Fruit fly (Drosophila melanogaster) whole organism, embryonic: ENCODE data around the gene CG7878.

ENCODE experiments used
- B-H1 ChIP-seq: fragments of 200-800 bp; sonication (Bioruptor generic); IDR thresholded peaks from 3 replicates; pipeline ENCODE4 v1.3.6; 2022; ENCODE audit warnings: missing biosample characterization, missing genetic modification characterization
- Bteb2 ChIP-seq: fragments of 200-800 bp; sonication (Bioruptor generic); optimal IDR thresholded peaks from 2 replicates; lab custom pipeline; 2016; ENCODE audit warnings: missing biosample characterization, missing genetic modification characterization
- CG11456 ChIP-seq: fragments of 200-800 bp; sonication (Bioruptor generic); IDR thresholded peaks from 3 replicates; pipeline ENCODE4 v1.3.6; 2022; ENCODE audit warnings: missing biosample characterization, missing genetic modification characterization
- CG12155 ChIP-seq: fragments of 200-800 bp; sonication (Bioruptor generic); optimal IDR thresholded peaks from 3 replicates; lab custom pipeline; 2016; ENCODE audit warnings: missing biosample characterization, missing genetic modification characterization
- CG12391 ChIP-seq: fragments of 200-800 bp; sonication (Bioruptor generic); optimal IDR thresholded peaks from 3 replicates; lab custom pipeline; 2018; ENCODE audit warnings: missing biosample characterization, mild to moderate bottlenecking, missing genetic modification characterization, moderate library complexity
- CG13424 ChIP-seq: fragments of 200-800 bp; sonication (Bioruptor generic); optimal IDR thresholded peaks from 2 replicates; lab custom pipeline; 2019; ENCODE audit warnings: missing biosample characterization, mild to moderate bottlenecking, missing genetic modification characterization, moderate library complexity
- CG13775 ChIP-seq: fragments of 200-800 bp; sonication (Bioruptor generic); optimal IDR thresholded peaks from 3 replicates; lab custom pipeline; 2017; ENCODE audit warnings: missing biosample characterization, mild to moderate bottlenecking, missing genetic modification characterization
- CG14014 ChIP-seq: fragments of 200-800 bp; sonication (Bioruptor generic); IDR thresholded peaks from 2 replicates; pipeline ENCODE4 v1.3.6; 2022; ENCODE audit warnings: missing biosample characterization, missing genetic modification characterization
- CG17612 ChIP-seq: fragments of 200-800 bp; sonication (Bioruptor generic); IDR thresholded peaks from 2 replicates; pipeline ENCODE4 v1.3.6; 2022; ENCODE audit warnings: missing biosample characterization, missing genetic modification characterization
- CG2202 ChIP-seq: fragments of 200-800 bp; sonication (Bioruptor generic); optimal IDR thresholded peaks from 2 replicates; lab custom pipeline; 2018; ENCODE audit warnings: missing biosample characterization, mild to moderate bottlenecking, missing genetic modification characterization
- CG32767 ChIP-seq: fragments of 200-800 bp; sonication (Bioruptor generic); IDR thresholded peaks from 2 replicates; pipeline ENCODE4 v1.3.6; 2022; ENCODE audit warnings: missing biosample characterization, missing genetic modification characterization
- CG4424 ChIP-seq: fragments of 200-800 bp; sonication (Bioruptor generic); optimal IDR thresholded peaks from 3 replicates; lab custom pipeline; 2016; ENCODE audit warnings: missing biosample characterization, missing genetic modification characterization
- CG4730 ChIP-seq: fragments of 200-800 bp; sonication (Bioruptor generic); IDR thresholded peaks from 2 replicates; pipeline ENCODE4 v1.3.6; 2022; ENCODE audit warnings: missing biosample characterization, missing genetic modification characterization
- CG6689 ChIP-seq: fragments of 200-800 bp; sonication (Bioruptor generic); IDR thresholded peaks from 2 replicates; pipeline ENCODE4 v1.3.6; 2022; ENCODE audit warnings: missing biosample characterization, missing genetic modification characterization
- CG6813 ChIP-seq: fragments of 200-800 bp; sonication (Bioruptor generic); optimal IDR thresholded peaks from 2 replicates; lab custom pipeline; 2017; ENCODE audit warnings: missing biosample characterization, missing genetic modification characterization, mild to moderate bottlenecking, moderate library complexity, missing genetic modification reagents
- CG7786 ChIP-seq: fragments of 200-800 bp; sonication (Bioruptor generic); optimal IDR thresholded peaks from 2 replicates; lab custom pipeline; 2016; ENCODE audit warnings: missing biosample characterization, missing genetic modification characterization
- CG8944 ChIP-seq: fragments of 200-800 bp; sonication (Bioruptor generic); optimal IDR thresholded peaks from 3 replicates; lab custom pipeline; 2016; ENCODE audit warnings: missing biosample characterization, missing genetic modification characterization
- CG9727 ChIP-seq: fragments of 200-800 bp; sonication (Bioruptor generic); optimal IDR thresholded peaks from 3 replicates; lab custom pipeline; 2017; ENCODE audit warnings: missing biosample characterization, mild to moderate bottlenecking, missing genetic modification characterization
- D19B ChIP-seq: fragments of 200-800 bp; sonication (Bioruptor generic); optimal IDR thresholded peaks from 2 replicates; lab custom pipeline; 2017; ENCODE audit warnings: missing biosample characterization, mild to moderate bottlenecking, missing genetic modification characterization
- Dek ChIP-seq: fragments of 200-800 bp; sonication (Bioruptor generic); optimal IDR thresholded peaks from 3 replicates; lab custom pipeline; 2019; ENCODE audit warnings: missing biosample characterization, mild to moderate bottlenecking, missing genetic modification characterization, moderate library complexity
- HHEX ChIP-seq: fragments of 200-800 bp; sonication (Bioruptor generic); optimal IDR thresholded peaks from 3 replicates; lab custom pipeline; 2017; ENCODE audit warnings: missing biosample characterization, mild to moderate bottlenecking, missing genetic modification characterization, missing genetic modification reagents
- HmgZ ChIP-seq: fragments of 200-800 bp; sonication (Bioruptor generic); optimal IDR thresholded peaks from 2 replicates; lab custom pipeline; 2018; ENCODE audit warnings: missing biosample characterization, mild to moderate bottlenecking, missing genetic modification characterization
- Hsf ChIP-seq: fragments of 200-800 bp; sonication (Bioruptor generic); optimal IDR thresholded peaks from 3 replicates; lab custom pipeline; 2016; ENCODE audit warnings: missing biosample characterization, missing genetic modification characterization
- Lpt ChIP-seq: fragments of >200 bp; optimal IDR thresholded peaks from 2 replicates; lab custom pipeline; 2018; ENCODE audit warnings: missing biosample characterization, missing genetic modification characterization
- NC2α ChIP-seq: fragments of 200-800 bp; sonication (Bioruptor generic); optimal IDR thresholded peaks from 2 replicates; lab custom pipeline; 2016; ENCODE audit warnings: missing biosample characterization, missing genetic modification characterization
- Opbp ChIP-seq: fragments of 200-800 bp; sonication (Bioruptor generic); IDR thresholded peaks from 3 replicates; pipeline ENCODE4 v1.3.6; 2022; ENCODE audit warnings: missing biosample characterization, missing genetic modification characterization; ENCODE audit not compliant: partially characterized antibody
- Optix ChIP-seq: fragments of 200-800 bp; sonication (Bioruptor generic); IDR thresholded peaks from 3 replicates; pipeline ENCODE4 v1.3.6; 2022; ENCODE audit warnings: missing biosample characterization, missing genetic modification characterization
- Scr ChIP-seq: fragments of 200-800 bp; sonication (Bioruptor generic); IDR thresholded peaks from 2 replicates; pipeline ENCODE4 v1.3.6; 2022; ENCODE audit warnings: missing biosample characterization, missing genetic modification characterization; ENCODE audit not compliant: partially characterized antibody
- Vsx1 ChIP-seq: fragments of 200-800 bp; sonication (Bioruptor generic); optimal IDR thresholded peaks from 2 replicates; lab custom pipeline; 2017; ENCODE audit warnings: missing biosample characterization, mild to moderate bottlenecking, missing genetic modification characterization, missing genetic modification reagents
- abd-A ChIP-seq: fragments of 200-800 bp; sonication (Bioruptor generic); optimal IDR thresholded peaks from 3 replicates; lab custom pipeline; 2019; ENCODE audit warnings: missing biosample characterization, mild to moderate bottlenecking, missing genetic modification characterization, moderate library complexity
- ac ChIP-seq: fragments of 200-800 bp; sonication (Bioruptor generic); optimal IDR thresholded peaks from 3 replicates; lab custom pipeline; 2017; ENCODE audit warnings: missing biosample characterization, mild to moderate bottlenecking, missing genetic modification characterization
- az2 ChIP-seq: fragments of 200-800 bp; sonication (Bioruptor generic); optimal IDR thresholded peaks from 3 replicates; lab custom pipeline; 2016; ENCODE audit warnings: missing biosample characterization, missing genetic modification characterization
- dmrt99B ChIP-seq: fragments of 200-800 bp; sonication (Bioruptor generic); optimal IDR thresholded peaks from 2 replicates; lab custom pipeline; 2018; ENCODE audit warnings: missing biosample characterization, mild to moderate bottlenecking, missing genetic modification characterization, moderate library complexity
- ems ChIP-seq: fragments of 200-800 bp; sonication (Bioruptor generic); optimal IDR thresholded peaks from 3 replicates; lab custom pipeline; 2016; ENCODE audit warnings: missing biosample characterization, missing genetic modification characterization
- en ChIP-seq: fragments of 200-800 bp; sonication (Bioruptor generic); optimal IDR thresholded peaks from 2 replicates; lab custom pipeline; 2016; ENCODE audit warnings: missing biosample characterization, missing genetic modification characterization
- fd102C ChIP-seq: fragments of 200-800 bp; sonication (Bioruptor generic); optimal IDR thresholded peaks from 2 replicates; lab custom pipeline; 2018; ENCODE audit warnings: missing biosample characterization, mild to moderate bottlenecking, missing genetic modification characterization, moderate library complexity
- ftz-f1 ChIP-seq: fragments of 200-800 bp; sonication (Bioruptor generic); optimal IDR thresholded peaks from 2 replicates; lab custom pipeline; 2016; ENCODE audit warnings: missing biosample characterization, missing genetic modification characterization
- gce ChIP-seq: fragments of 200-800 bp; sonication (Bioruptor generic); IDR thresholded peaks from 3 replicates; pipeline ENCODE4 v1.3.6; 2022; ENCODE audit warnings: missing biosample characterization, missing genetic modification characterization
- gfzf ChIP-seq: fragments of 200-800 bp; sonication (Bioruptor generic); optimal IDR thresholded peaks from 2 replicates; lab custom pipeline; 2016; ENCODE audit warnings: missing biosample characterization, mild to moderate bottlenecking, missing genetic modification characterization, moderate library complexity
- her ChIP-seq: fragments of 200-800 bp; sonication (Bioruptor generic); optimal IDR thresholded peaks from 2 replicates; lab custom pipeline; 2016; ENCODE audit warnings: missing biosample characterization, missing genetic modification characterization
- hth ChIP-seq: fragments of >200 bp; optimal IDR thresholded peaks from 2 replicates; lab custom pipeline; 2017; ENCODE audit warnings: inconsistent platforms
- kah ChIP-seq: fragments of 200-800 bp; sonication (Bioruptor generic); optimal IDR thresholded peaks from 2 replicates; lab custom pipeline; 2018; ENCODE audit warnings: missing biosample characterization, mild to moderate bottlenecking, missing genetic modification characterization
- mirr ChIP-seq: fragments of 200-800 bp; sonication (Bioruptor generic); optimal IDR thresholded peaks from 3 replicates; lab custom pipeline; 2018; ENCODE audit warnings: missing biosample characterization, mild to moderate bottlenecking, missing genetic modification characterization
- nom ChIP-seq: fragments of 200-800 bp; sonication (Bioruptor generic); optimal IDR thresholded peaks from 2 replicates; lab custom pipeline; 2017; ENCODE audit warnings: missing biosample characterization, missing genetic modification characterization, mild to moderate bottlenecking, moderate library complexity, missing genetic modification reagents
- sob ChIP-seq: fragments of 200-800 bp; sonication (Bioruptor generic); IDR thresholded peaks from 2 replicates; pipeline ENCODE4 v1.3.6; 2022; ENCODE audit warnings: missing biosample characterization, missing genetic modification characterization
- sr ChIP-seq: fragments of 200-800 bp; sonication (Bioruptor generic); IDR thresholded peaks from 3 replicates; pipeline ENCODE4 v1.3.6; 2022; ENCODE audit warnings: missing biosample characterization, missing genetic modification characterization
- trem ChIP-seq: fragments of 200-800 bp; optimal IDR thresholded peaks from 3 replicates; lab custom pipeline; 2019; ENCODE audit warnings: missing biosample characterization, mild to moderate bottlenecking, missing genetic modification characterization, moderate library complexity
- ttk ChIP-seq: fragments of 200-800 bp; sonication (Bioruptor generic); IDR thresholded peaks from 2 replicates; pipeline ENCODE4 v2.1.2; 2022; ENCODE audit warnings: missing biosample characterization, missing genetic modification characterization
- tup ChIP-seq: fragments of 200-800 bp; sonication (Bioruptor generic); optimal IDR thresholded peaks from 2 replicates; lab custom pipeline; 2016; ENCODE audit warnings: missing biosample characterization, mild to moderate bottlenecking, missing genetic modification characterization, moderate library complexity

Gene CG7878

dm6 chr3R:8126316-8127150 lies 4.0 kb downstream of the CG7878 start, which contains the start of the genes CG9667 and Arl8 (continued):
- TF ChIP-seq Opbp (no peak), ac (GFP tag; lab: Kevin White, UChicago) (no peak), trem (tag; lab: Kevin White, UChicago) (peak; percentile 78), Vsx1 (GFP tag; lab: Kevin White, UChicago) (peak; percentile 10), tup (GFP tag; lab: Kevin White, UChicago) (no peak), Optix (GFP tag; lab: Robert Waterston, UW) (no peak), dmrt99B (tag; lab: Kevin White, UChicago) (no peak), CG4424 (GFP tag; lab: Kevin White, UChicago) (peak; percentile 73), CG12391 (tag; lab: Kevin White, UChicago) (peak; percentile 84), CG17612 (GFP tag; lab: Robert Waterston, UW) (no peak), sob (GFP tag; lab: Robert Waterston, UW) (peak; percentile 74), CG11456 (GFP tag; lab: Robert Waterston, UW) (no peak), abd-A (no peak), CG4730 (GFP tag; lab: Robert Waterston, UW) (0 out of 2 replicates have a peak, but pooled peaks have one; percentile 19), ttk (GFP tag; lab: Robert Waterston, UW) (peak; percentile 38; the same call in 1 of the 2 replicates), NC2α (GFP tag; lab: Kevin White, UChicago) (no peak), CG8944 (GFP tag; lab: Kevin White, UChicago) (no peak), az2 (GFP tag; lab: Kevin White, UChicago) (peak; percentile 63), Hsf (peak; percentile 33), CG9727 (GFP tag; lab: Kevin White, UChicago) (peak; percentile 60), en (GFP tag; lab: Kevin White, UChicago) (no peak), CG13424 (tag; lab: Kevin White, UChicago) (peak; percentile 70), CG13775 (GFP tag; lab: Kevin White, UChicago) (peak; percentile 60), CG7786 (GFP tag; lab: Kevin White, UChicago) (no peak), CG6813 (GFP tag; lab: Kevin White, UChicago) (no peak), Dek (tag; lab: Kevin White, UChicago) (peak; percentile 31), nom (peak; percentile 17), gfzf (GFP tag; lab: Kevin White, UChicago) (peak; percentile 63), CG12155 (GFP tag; lab: Kevin White, UChicago) (peak; percentile 61), CG2202 (no peak), fd102C (GFP tag; lab: Kevin White, UChicago) (no peak), ftz-f1 (no peak), HmgZ (tag; lab: Kevin White, UChicago) (peak; percentile 70), CG14014 (GFP tag; lab: Robert Waterston, UW) (0 out of 2 replicates have a peak, but pooled peaks have one; percentile 40), CG6689 (peak; percentile 44), CG32767 (0 out of 2 replicates have a peak, but pooled peaks have one; percentile 14), sr (GFP tag; lab: Robert Waterston, UW) (0 out of 3 replicates have a peak, but pooled peaks have one; percentile 13), B-H1 (no peak), Lpt (GFP tag; lab: Kevin White, UChicago) (no peak), HHEX (GFP tag; lab: Kevin White, UChicago) (peak; percentile 54), Bteb2 (no peak), kah (GFP tag; lab: Kevin White, UChicago) (no peak), her (GFP tag; lab: Kevin White, UChicago) (no peak), gce (GFP tag; lab: Robert Waterston, UW) (no peak), mirr (GFP tag; lab: Kevin White, UChicago) (no peak), Scr (GFP tag; lab: Robert Waterston, UW) (peak; percentile 50), ems (GFP tag; lab: Kevin White, UChicago) (no peak), D19B (GFP tag; lab: Kevin White, UChicago) (peak; percentile 28), hth (lab: Kevin White, UChicago) (no peak)
